Worm (Caenorhabditis elegans): ENCODE data around the gene rpb-4.

rpb-4 gene

DNA sequence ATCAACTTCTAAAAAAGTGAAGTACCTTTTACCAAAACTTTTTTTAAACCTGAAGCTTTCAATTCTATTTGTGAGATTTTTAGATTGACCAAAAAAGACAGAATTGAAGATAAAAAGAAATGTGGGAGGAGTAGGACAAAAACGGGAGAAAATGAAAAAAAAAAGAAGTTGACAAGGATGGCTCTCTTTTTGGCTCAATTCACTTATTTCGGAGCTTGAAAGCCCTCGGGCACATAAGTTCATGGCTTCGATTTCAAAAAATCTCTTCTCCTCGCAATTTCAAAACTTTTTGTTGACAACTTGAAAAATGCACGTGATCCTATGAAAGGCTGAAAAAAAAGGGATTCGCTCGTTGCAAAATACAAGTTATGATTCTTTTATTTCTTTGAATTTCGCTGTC, 48.1 kb upstream of the rpb-4 start:
- TF ChIP-seq fkh-10 (GFP tag; optimal IDR thresholded peaks at IDR 0.05) (peak; percentile 22), spr-1 (tag; optimal IDR thresholded peaks at IDR 0.05) (no peak), aha-1 (tag) (peak; percentile 71)

ce11 chrII:7326997-7327396, 47.3 kb upstream of the rpb-4 start:
- TF ChIP-seq dve-1 (tag; optimal IDR thresholded peaks at IDR 0.05; ENCODE audit: insufficient read depth) (no peak), daf-19 (GFP tag; conservative IDR thresholded peaks at IDR 0.05) (no peak), ztf-7 (tag; optimal IDR thresholded peaks at IDR 0.05) (no peak), snpc-1.2 (GFP tag; IDR thresholded peaks at IDR 0.05) (no peak), spr-1 (tag; optimal IDR thresholded peaks at IDR 0.05) (no peak), spr-3 (GFP tag; optimal IDR thresholded peaks at IDR 0.05) (no peak), mdl-1 (tag; optimal IDR thresholded peaks at IDR 0.05) (no peak), dmd-6 (GFP tag; IDR thresholded peaks at IDR 0.05) (no peak), nhr-11 (tag; optimal IDR thresholded peaks at IDR 0.05) (peak; percentile 54), hlh-30 (tag; optimal IDR thresholded peaks at IDR 0.05; ENCODE audit: insufficient read depth) (peak; percentile 52), jun-1 (tag; optimal IDR thresholded peaks at IDR 0.05) (no peak), set-16 (GFP tag; IDR thresholded peaks at IDR 0.05) (peak; percentile 78), ceh-44 (GFP tag; IDR thresholded peaks at IDR 0.05) (no peak), R02D3.7 (tag; optimal IDR thresholded peaks at IDR 0.05) (no peak), aly-2 (tag; optimal IDR thresholded peaks at IDR 0.05) (no peak), hlh-11 (tag; optimal IDR thresholded peaks at IDR 0.05) (peak; percentile 17), vab-7 (GFP tag; IDR thresholded peaks at IDR 0.05) (0 out of 2 replicates have a peak, but pooled peaks have one; percentile 20), mep-1 (tag; optimal IDR thresholded peaks at IDR 0.05) (peak; percentile 61), D1046.2 (GFP tag; IDR thresholded peaks at IDR 0.05) (no peak), dmd-9 (GFP tag; IDR thresholded peaks at IDR 0.05) (no peak), ces-1 (GFP tag; optimal IDR thresholded peaks at IDR 0.05) (no peak), lin-29 (GFP tag; IDR thresholded peaks at IDR 0.05) (no peak), egl-43 (GFP tag; IDR thresholded peaks at IDR 0.05) (no peak; the same call in 1 of the 2 replicates), lin-13 (GFP tag; optimal IDR thresholded peaks at IDR 0.05) (no peak), F44E2.7 (GFP tag; IDR thresholded peaks at IDR 0.05) (no peak), lin-15B (tag; optimal IDR thresholded peaks at IDR 0.05) (no peak), zip-11 (GFP tag; IDR thresholded peaks at IDR 0.05) (no peak), fos-1 (tag; optimal IDR thresholded peaks at IDR 0.05) (no peak), pqm-1 (tag; optimal IDR thresholded peaks at IDR 0.05) (no peak), daf-16 (GFP tag; optimal IDR thresholded peaks at IDR 0.05) (peak in 1 of 2 experiments; percentile 27), daf-16 (tag; optimal IDR thresholded peaks at IDR 0.05) (no peak), nhr-25 (tag; optimal IDR thresholded peaks at IDR 0.05; ENCODE audit: borderline replicate concordance, insufficient read depth) (no peak), gei-8 (GFP tag; optimal IDR thresholded peaks at IDR 0.05) (no peak), daf-12 (tag; optimal IDR thresholded peaks at IDR 0.05) (no peak), unc-62 (GFP tag; optimal IDR thresholded peaks at IDR 0.05 in 1 of 2) (no peak), unc-62 (tag; optimal IDR thresholded peaks at IDR 0.05) (no peak), F26F4.8 (GFP tag; conservative IDR thresholded peaks at IDR 0.05) (no peak), nhr-48 (tag; optimal IDR thresholded peaks at IDR 0.05) (no peak), zag-1 (tag; optimal IDR thresholded peaks at IDR 0.05) (no peak), madf-5 (GFP tag; IDR thresholded peaks at IDR 0.05) (no peak), egl-27 (tag; optimal IDR thresholded peaks at IDR 0.05) (no peak), mes-2 (tag; optimal IDR thresholded peaks at IDR 0.05; ENCODE audit: poor library complexity, severe bottlenecking) (no peak), lim-7 (GFP tag; IDR thresholded peaks at IDR 0.05) (no peak), ceh-28 (tag; optimal IDR thresholded peaks at IDR 0.05) (no peak), sdz-12 (GFP tag; optimal IDR thresholded peaks at IDR 0.05) (peak; percentile 32), ZK337.2 (GFP tag; IDR thresholded peaks at IDR 0.05) (peak; percentile 45; the same call in 1 of the 2 replicates), Y105C5A.15 (GFP tag; IDR thresholded peaks at IDR 0.05) (no peak), dpl-1 (GFP tag; optimal IDR thresholded peaks at IDR 0.05) (peak; percentile 22), Y48G9A.11 (GFP tag; IDR thresholded peaks at IDR 0.05) (no peak)

Measured in whole organism, L4 larva.